Worm (Caenorhabditis elegans) whole organism, L1 larva: Measurements from ENCODE around the gene fbxb-16.
A peak's percentile ranks its signal among the peaks of the same experiment; 100 is the strongest.

Experiments used
- C16A3.4 ChIP-seq: fragments of 150-350 bp; optimal IDR thresholded peaks from 2 replicates; lab custom pipeline; 2014; ENCODE audit warnings: missing biosample characterization, missing genetic modification characterization
- ceh-8 ChIP-seq: fragments of 200-800 bp; sonication (Bioruptor generic); optimal IDR thresholded peaks from 2 replicates; lab custom pipeline; 2018; ENCODE audit warnings: mild to moderate bottlenecking, missing genetic modification characterization, moderate library complexity, missing compliant biosample characterization
- dpl-1 ChIP-seq, 3 experiments: fragments of 150-350 bp in 2 of 3; sonication (generic microtip) in 1 of 3; optimal IDR thresholded peaks; 2 replicates each; lab custom pipeline; 2014 to 2017; ENCODE audit warnings: missing biosample characterization in 3 of 3, missing genetic modification characterization in 3 of 3, missing genetic modification reagents in 3 of 3
- egl-27 ChIP-seq, 2 experiments: fragments of 150-350 bp in 1 of 2; sonication (generic microtip); optimal IDR thresholded peaks; 3 replicates each; lab custom pipeline; 2017 to 2018; ENCODE audit warnings: missing biosample characterization in 2 of 2, missing genetic modification characterization in 2 of 2, missing genetic modification reagents in 2 of 2
- elt-2 ChIP-seq: sonication (generic microtip); optimal IDR thresholded peaks from 2 replicates; lab custom pipeline; 2016; ENCODE audit warnings: missing genetic modification characterization, mild to moderate bottlenecking, inconsistent platforms, missing compliant biosample characterization, missing genetic modification reagents
- hlh-4 ChIP-seq: sonication (generic microtip); optimal IDR thresholded peaks from 2 replicates; lab custom pipeline; 2016; ENCODE audit warnings: mild to moderate bottlenecking, missing genetic modification characterization, missing compliant biosample characterization
- hpl-2 ChIP-seq: fragments of 150-350 bp; optimal IDR thresholded peaks from 2 replicates; lab custom pipeline; 2014; ENCODE audit warnings: missing biosample characterization, missing genetic modification reagents, missing genetic modification characterization
- jun-1 ChIP-seq: fragments of 150-350 bp; optimal IDR thresholded peaks from 2 replicates; lab custom pipeline; 2014; ENCODE audit warnings: missing biosample characterization, missing genetic modification reagents, missing genetic modification characterization
- nhr-20 ChIP-seq: sonication (generic microtip); optimal IDR thresholded peaks from 2 replicates; lab custom pipeline; 2016; ENCODE audit warnings: mild to moderate bottlenecking, missing genetic modification characterization, missing compliant biosample characterization
- nhr-237 ChIP-seq: fragments of 150-350 bp; optimal IDR thresholded peaks from 2 replicates; lab custom pipeline; 2014; ENCODE audit warnings: missing biosample characterization, missing genetic modification characterization
- pag-3 ChIP-seq: sonication (generic microtip); optimal IDR thresholded peaks from 2 replicates; lab custom pipeline; 2017; ENCODE audit warnings: missing genetic modification characterization, mild to moderate bottlenecking, missing compliant biosample characterization, antibody characterized with exemption, borderline replicate concordance; ENCODE audit not compliant: insufficient read depth
- unc-62 ChIP-seq: fragments of 150-350 bp; optimal IDR thresholded peaks from 2 replicates; lab custom pipeline; 2014; ENCODE audit warnings: missing biosample characterization, missing genetic modification reagents, missing genetic modification characterization
- zag-1 ChIP-seq: fragments of 150-350 bp; optimal IDR thresholded peaks from 2 replicates; lab custom pipeline; 2014; ENCODE audit warnings: missing biosample characterization, missing genetic modification characterization
- ztf-11 ChIP-seq, 2 experiments: sonication (generic microtip); optimal IDR thresholded peaks; 2 replicates each; lab custom pipeline; 2016 to 2017; ENCODE audit warnings: missing genetic modification characterization in 2 of 2, missing biosample characterization in 1 of 2, missing compliant biosample characterization in 1 of 2

DNA sequence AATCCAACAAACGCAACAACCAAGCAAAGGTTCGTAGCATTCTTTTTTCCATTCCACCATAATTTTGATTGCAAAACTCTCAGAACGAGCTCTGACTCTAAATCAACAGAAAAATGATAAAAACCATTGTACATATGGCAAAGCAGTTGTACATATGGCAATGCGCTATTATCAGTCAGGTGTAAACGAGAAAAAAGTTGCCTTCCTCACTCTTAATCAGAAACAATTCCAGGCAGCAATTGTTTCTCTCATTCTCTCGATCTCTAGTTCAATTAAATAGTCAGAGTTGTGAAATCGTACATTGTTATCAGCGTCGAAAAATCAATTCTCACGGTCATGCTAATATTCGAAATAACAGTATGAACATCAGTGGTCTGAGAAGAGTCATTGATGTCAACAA is 29.9 kb downstream of the fbxb-16 start:
- no peak for TF ChIP-seq ztf-11 (tag; optimal IDR thresholded peaks at IDR 0.05; lab: Kevin White, UChicago)
- no peak for TF ChIP-seq pag-3 (tag; lab: Kevin White, UChicago)
- no peak for TF ChIP-seq egl-27 (tag; optimal IDR thresholded peaks at IDR 0.05; lab: Kevin White, UChicago)
- peak; percentile 90 for TF ChIP-seq elt-2 (tag; lab: Kevin White, UChicago)
- TF ChIP-seq nhr-237 (tag; lab: Kevin White, UChicago), result no peak
- TF ChIP-seq ceh-8 (GFP tag; lab: Kevin White, UChicago), result no peak
- TF ChIP-seq zag-1, result no peak
- TF ChIP-seq unc-62 (GFP tag; lab: Kevin White, UChicago), result no peak
- no peak for TF ChIP-seq dpl-1 (GFP tag; optimal IDR thresholded peaks at IDR 0.05; lab: Kevin White, UChicago)
- TF ChIP-seq hlh-4 (tag; lab: Kevin White, UChicago), result no peak
- no peak for TF ChIP-seq C16A3.4 (tag; lab: Kevin White, UChicago)
- TF ChIP-seq hpl-2, result no peak
- TF ChIP-seq nhr-20 (tag; lab: Kevin White, UChicago), result no peak
- peak; percentile 44 for TF ChIP-seq jun-1 (tag; lab: Kevin White, UChicago)
